Fruit fly (Drosophila melanogaster): Measurements from ENCODE around the gene Uch-L5.
A peak's percentile ranks its signal among the peaks of the same experiment; 100 is the strongest.

The Uch-L5 gene

DNA sequence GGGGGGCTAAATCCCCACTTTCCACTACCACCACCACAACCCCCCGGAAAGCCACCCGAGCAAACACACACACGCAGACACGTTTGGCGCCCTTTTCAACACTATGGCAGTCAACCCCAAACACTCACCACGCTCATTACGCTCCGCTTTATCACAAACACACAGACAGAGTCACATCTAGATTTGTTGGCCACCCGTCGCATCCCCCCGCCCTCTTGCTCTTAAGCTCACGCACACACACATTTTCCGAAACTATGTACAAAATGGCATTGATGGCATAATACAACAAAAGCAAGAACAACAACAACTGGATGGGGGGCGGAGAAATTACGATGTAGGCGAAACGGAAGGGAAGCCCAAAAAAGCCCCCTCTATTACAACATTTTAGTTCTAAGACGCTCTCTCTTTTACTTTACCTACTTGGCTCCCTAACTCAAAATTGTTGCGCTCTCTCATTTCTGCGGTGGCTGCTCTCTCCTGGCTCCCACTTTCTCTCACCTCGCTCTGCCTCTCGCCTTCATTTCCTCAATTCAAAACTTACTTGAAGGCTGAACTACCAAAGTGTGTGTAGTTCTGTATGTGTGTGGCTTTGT lies 11.0 kb downstream of the Uch-L5 start (continued):
- TF ChIP-seq phol (tag; optimal IDR thresholded peaks at IDR 0.05) (peak; percentile 5), CG9609 (GFP tag; optimal IDR thresholded peaks at IDR 0.05) (no peak), Trl (optimal IDR thresholded peaks at IDR 0.05) (peak; percentile 83 to 84), Trl (GFP tag; optimal IDR thresholded peaks at IDR 0.05) (no peak), Nf-YC (tag; optimal IDR thresholded peaks at IDR 0.05) (peak; percentile 22), pros (GFP tag; optimal IDR thresholded peaks at IDR 0.05) (peak; percentile 48), CG17829 (tag; optimal IDR thresholded peaks at IDR 0.05) (no peak), nmo (GFP tag; optimal IDR thresholded peaks at IDR 0.05) (no peak), ems (GFP tag; optimal IDR thresholded peaks at IDR 0.05) (no peak), CTCF (GFP tag; optimal IDR thresholded peaks at IDR 0.05) (no peak), sens (GFP tag) (peak; percentile 31), ranshi (GFP tag; IDR thresholded peaks at IDR 0.05) (no peak), CG8944 (GFP tag; optimal IDR thresholded peaks at IDR 0.05) (no peak), abd-A (tag; optimal IDR thresholded peaks at IDR 0.05) (peak; percentile 99), CG15514 (GFP tag; optimal IDR thresholded peaks at IDR 0.05) (no peak), CrebB (tag; optimal IDR thresholded peaks at IDR 0.05) (peak; percentile 22), slou (GFP tag; optimal IDR thresholded peaks at IDR 0.05) (no peak), CG30020 (tag; optimal IDR thresholded peaks at IDR 0.05) (no peak), CG4360 (GFP tag; IDR thresholded peaks at IDR 0.05) (peak; percentile 75), Lhr (GFP tag; optimal IDR thresholded peaks at IDR 0.05) (no peak), hkb (optimal IDR thresholded peaks at IDR 0.05) (no peak), hkb (GFP tag; IDR thresholded peaks at IDR 0.05) (no peak), Atf3 (GFP tag; optimal IDR thresholded peaks at IDR 0.05) (no peak), unpg (GFP tag; optimal IDR thresholded peaks at IDR 0.05) (no peak), dati (GFP tag; IDR thresholded peaks at IDR 0.05) (no peak), CG12769 (tag; optimal IDR thresholded peaks at IDR 0.05) (peak; percentile 30), sob (GFP tag; IDR thresholded peaks at IDR 0.05) (no peak), CG9876 (GFP tag; optimal IDR thresholded peaks at IDR 0.05) (no peak), fd3F (GFP tag; optimal IDR thresholded peaks at IDR 0.05) (no peak), Vsx1 (GFP tag; optimal IDR thresholded peaks at IDR 0.05) (no peak), CG18619 (GFP tag; optimal IDR thresholded peaks at IDR 0.05) (no peak), tx (GFP tag; optimal IDR thresholded peaks at IDR 0.05) (no peak), zfh2 (GFP tag; optimal IDR thresholded peaks at IDR 0.05) (no peak), CG8478 (optimal IDR thresholded peaks at IDR 0.05) (peak; percentile 77), E2f1 (GFP tag; IDR thresholded peaks at IDR 0.05) (no peak), fu2 (GFP tag; optimal IDR thresholded peaks at IDR 0.05) (no peak), lmd (GFP tag; IDR thresholded peaks at IDR 0.05) (peak; percentile 34), Dbx (GFP tag; IDR thresholded peaks at IDR 0.05) (0 out of 3 replicates have a peak, but pooled peaks have one; percentile 16), CG16813 (GFP tag; IDR thresholded peaks at IDR 0.05; ENCODE audit: partially characterized antibody) (no peak), CG8281 (tag; optimal IDR thresholded peaks at IDR 0.05) (peak; percentile 60), kni (GFP tag; optimal IDR thresholded peaks at IDR 0.05) (peak; percentile 71), hbn (GFP tag; IDR thresholded peaks at IDR 0.05; ENCODE audit: partially characterized antibody) (peak; percentile 23; the same call in 1 of the 2 replicates), sug (tag; optimal IDR thresholded peaks at IDR 0.05) (peak; percentile 76), tna (GFP tag; IDR thresholded peaks at IDR 0.05; ENCODE audit: partially characterized antibody) (0 out of 2 replicates have a peak, but pooled peaks have one; percentile 21), Adf1 (GFP tag; IDR thresholded peaks at IDR 0.05) (peak; percentile 51; the same call in 1 of the 2 replicates), CG13287 (GFP tag; IDR thresholded peaks at IDR 0.05; ENCODE audit: partially characterized antibody) (no peak), CG31441 (GFP tag; IDR thresholded peaks at IDR 0.05) (no peak), CG1529 (GFP tag; optimal IDR thresholded peaks at IDR 0.05) (no peak), cg (GFP tag; optimal IDR thresholded peaks at IDR 0.05) (peak; percentile 88), CG4707 (GFP tag; optimal IDR thresholded peaks at IDR 0.05) (no peak), CG15011 (GFP tag; optimal IDR thresholded peaks at IDR 0.05) (no peak), HLH3B (GFP tag; IDR thresholded peaks at IDR 0.05) (no peak)
